Fruit fly (Drosophila melanogaster): ENCODE results near the gene Ilp3.

Gene Ilp3

DNA sequence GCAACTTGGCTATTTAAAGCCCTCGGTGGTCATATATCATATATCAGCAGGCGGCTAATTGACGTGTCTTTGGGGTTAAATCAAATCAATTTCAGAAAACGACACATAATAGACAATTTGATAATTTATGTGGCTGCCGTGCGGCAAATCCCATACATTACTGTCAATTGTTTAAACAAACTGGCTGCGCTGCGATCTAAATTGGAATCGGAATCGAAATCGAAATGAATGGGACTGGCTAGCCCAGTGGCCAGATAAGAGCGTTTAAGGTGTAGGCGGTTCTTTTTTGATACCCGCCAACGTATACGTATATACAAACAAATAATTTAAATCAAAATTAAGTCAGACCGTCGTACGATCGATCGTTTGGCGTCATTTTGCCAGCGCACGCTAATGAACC lies 33.5 kb downstream of the Ilp3 start:
- TF ChIP-seq CG15269 (tag; optimal IDR thresholded peaks at IDR 0.05) (peak; percentile 1), exex (tag; optimal IDR thresholded peaks at IDR 0.05) (peak; percentile 75), grn (GFP tag; optimal IDR thresholded peaks at IDR 0.05) (peak; percentile 57), CG15073 (GFP tag; optimal IDR thresholded peaks at IDR 0.05) (no peak), Ets97D (GFP tag; optimal IDR thresholded peaks at IDR 0.05) (no peak), toy (GFP tag; IDR thresholded peaks at IDR 0.05) (no peak), ewg (GFP tag; optimal IDR thresholded peaks at IDR 0.05) (no peak), Xrp1 (GFP tag; IDR thresholded peaks at IDR 0.05) (no peak), sug (tag; optimal IDR thresholded peaks at IDR 0.05) (peak; percentile 51), CG17186 (GFP tag; optimal IDR thresholded peaks at IDR 0.05) (no peak), CG4854 (GFP tag; optimal IDR thresholded peaks at IDR 0.05) (no peak), mirr (GFP tag; optimal IDR thresholded peaks at IDR 0.05) (peak; percentile 53), fd102C (GFP tag; optimal IDR thresholded peaks at IDR 0.05) (no peak), Mrtf (GFP tag; IDR thresholded peaks at IDR 0.05) (no peak), sima (GFP tag; optimal IDR thresholded peaks at IDR 0.05) (no peak), cwo (GFP tag; optimal IDR thresholded peaks at IDR 0.05) (peak; percentile 77), maf-S (GFP tag; optimal IDR thresholded peaks at IDR 0.05) (no peak), lab (GFP tag; optimal IDR thresholded peaks at IDR 0.05) (peak; percentile 94), Pdp1 (GFP tag; optimal IDR thresholded peaks at IDR 0.05) (peak in 1 of 2 experiments; percentile 46)

- no peak for TF ChIP-seq dpn (GFP tag; optimal IDR thresholded peaks at IDR 0.05)
- no peak for TF ChIP-seq CG9609 (GFP tag; optimal IDR thresholded peaks at IDR 0.05)
- peak; percentile 40 for TF ChIP-seq Med (GFP tag)
- no peak for TF ChIP-seq CG12236 (GFP tag; optimal IDR thresholded peaks at IDR 0.05)
- peak; percentile 25 for TF ChIP-seq sd (tag; optimal IDR thresholded peaks at IDR 0.05)
- TF ChIP-seq odd (GFP tag; optimal IDR thresholded peaks at IDR 0.05) = no peak
- no peak for TF ChIP-seq Optix (GFP tag; IDR thresholded peaks at IDR 0.05)
- no peak for TF ChIP-seq CG18476 (GFP tag; optimal IDR thresholded peaks at IDR 0.05)
- TF ChIP-seq CG13424 (tag; optimal IDR thresholded peaks at IDR 0.05) = no peak
- TF ChIP-seq PHDP (tag; optimal IDR thresholded peaks at IDR 0.05) = peak; percentile 33
- no peak for TF ChIP-seq grau (tag; optimal IDR thresholded peaks at IDR 0.05)
- TF ChIP-seq CG17568 (GFP tag; optimal IDR thresholded peaks at IDR 0.05) = peak; percentile 17
- peak; percentile 22 for TF ChIP-seq CG2678 (tag; optimal IDR thresholded peaks at IDR 0.05)
- TF ChIP-seq CG12071 (GFP tag; optimal IDR thresholded peaks at IDR 0.05) = peak; percentile 15
- peak; percentile 27 for TF ChIP-seq CG6854 (GFP tag; optimal IDR thresholded peaks at IDR 0.05)
- TF ChIP-seq exex (tag; optimal IDR thresholded peaks at IDR 0.05) = peak; percentile 94
- peak; percentile 0 for TF ChIP-seq CG6765 (GFP tag; optimal IDR thresholded peaks at IDR 0.05)
- TF ChIP-seq CG31365 (tag; optimal IDR thresholded peaks at IDR 0.05) = no peak
- no peak for TF ChIP-seq Stat92E (GFP tag; optimal IDR thresholded peaks at IDR 0.05)
- no peak for TF ChIP-seq Sry-δ (GFP tag; optimal IDR thresholded peaks at IDR 0.05)
- no peak for TF ChIP-seq fu2 (GFP tag; optimal IDR thresholded peaks at IDR 0.05)
- no peak for TF ChIP-seq Dll (GFP tag; IDR thresholded peaks at IDR 0.05; ENCODE audit: partially characterized antibody)
- TF ChIP-seq repo (GFP tag; optimal IDR thresholded peaks at IDR 0.05) = no peak
- no peak for TF ChIP-seq gem (tag; optimal IDR thresholded peaks at IDR 0.05)
- TF ChIP-seq CG32532 (GFP tag; IDR thresholded peaks at IDR 0.05) = no peak
- TF ChIP-seq CG1024 (GFP tag; IDR thresholded peaks at IDR 0.05) = no peak
- no peak for TF ChIP-seq CG12219 (GFP tag; optimal IDR thresholded peaks at IDR 0.05)
- no peak for TF ChIP-seq zf30C (GFP tag; optimal IDR thresholded peaks at IDR 0.05)
- TF ChIP-seq insv (GFP tag; optimal IDR thresholded peaks at IDR 0.05) = no peak
- peak; percentile 0 for TF ChIP-seq unpg (GFP tag; optimal IDR thresholded peaks at IDR 0.05)
- no peak for TF ChIP-seq aop (GFP tag; IDR thresholded peaks at IDR 0.05)
These were observed 34.1 kb downstream of the Ilp3 start for dm6 chr3L:9767636-9768358.
